Fruit fly (Drosophila melanogaster): ENCODE data around the gene zfh2.

zfh2 gene

dm6 chr4:501479-501993 lies at the start of gene zfh2:
zfh2 (plus strand) TSS chr4:501810.
- TF ChIP-seq CG6792 (GFP tag; optimal IDR thresholded peaks at IDR 0.05), result no peak
- no peak for TF ChIP-seq CG6163 (GFP tag; IDR thresholded peaks at IDR 0.05)
- TF ChIP-seq eg (GFP tag; IDR thresholded peaks at IDR 0.05), result no peak
- no peak for TF ChIP-seq cyc (GFP tag; optimal IDR thresholded peaks at IDR 0.05)
- TF ChIP-seq Ets96B (tag; optimal IDR thresholded peaks at IDR 0.05), result no peak
- peak; percentile 78 for TF ChIP-seq Eip78C (GFP tag)
- no peak for TF ChIP-seq Hr39 (GFP tag; optimal IDR thresholded peaks at IDR 0.05)
- TF ChIP-seq CG11762 (GFP tag; optimal IDR thresholded peaks at IDR 0.05; ENCODE audit: insufficient read depth), result no peak
- TF ChIP-seq spab (GFP tag; optimal IDR thresholded peaks at IDR 0.05), result no peak
- TF ChIP-seq CG9139 (GFP tag; optimal IDR thresholded peaks at IDR 0.05), result peak; percentile 58
- no peak for TF ChIP-seq CG8119 (GFP tag; IDR thresholded peaks at IDR 0.05)
- TF ChIP-seq Hr4 (GFP tag; optimal IDR thresholded peaks at IDR 0.05), result no peak
- TF ChIP-seq Met (GFP tag; optimal IDR thresholded peaks at IDR 0.05), result no peak
- no peak for TF ChIP-seq Gug (GFP tag; IDR thresholded peaks at IDR 0.05)
- TF ChIP-seq CG8632 (GFP tag; optimal IDR thresholded peaks at IDR 0.05), result no peak
- no peak for TF ChIP-seq CG15336 (GFP tag; IDR thresholded peaks at IDR 0.05)
- no peak for TF ChIP-seq CG4318 (GFP tag; optimal IDR thresholded peaks at IDR 0.05)
- TF ChIP-seq CG32006 (GFP tag; optimal IDR thresholded peaks at IDR 0.05), result no peak
- TF ChIP-seq vri (GFP tag; optimal IDR thresholded peaks at IDR 0.05), result no peak
- TF ChIP-seq pdm3 (GFP tag; optimal IDR thresholded peaks at IDR 0.05), result peak; percentile 29
- TF ChIP-seq OdsH (GFP tag; optimal IDR thresholded peaks at IDR 0.05), result no peak
- TF ChIP-seq Lpt (GFP tag; optimal IDR thresholded peaks at IDR 0.05), result peak; percentile 16
- no peak for TF ChIP-seq CG6276 (GFP tag; optimal IDR thresholded peaks at IDR 0.05)
- TF ChIP-seq lz (GFP tag; optimal IDR thresholded peaks at IDR 0.05), result no peak
- no peak for TF ChIP-seq Sox15 (GFP tag; optimal IDR thresholded peaks at IDR 0.05)
- no peak for TF ChIP-seq CG11902 (GFP tag; optimal IDR thresholded peaks at IDR 0.05)
- TF ChIP-seq Eip93F (GFP tag; optimal IDR thresholded peaks at IDR 0.05), result no peak
- TF ChIP-seq CG10631 (GFP tag; optimal IDR thresholded peaks at IDR 0.05), result no peak
- TF ChIP-seq fd85E (GFP tag; optimal IDR thresholded peaks at IDR 0.05), result no peak
- TF ChIP-seq CG6808 (GFP tag; optimal IDR thresholded peaks at IDR 0.05), result peak; percentile 2
- TF ChIP-seq dsx (GFP tag; optimal IDR thresholded peaks at IDR 0.05; ENCODE audit: poor library complexity, severe bottlenecking), result no peak
- no peak for TF ChIP-seq CG3032 (tag; optimal IDR thresholded peaks at IDR 0.05)
- no peak for TF ChIP-seq CG11294 (GFP tag; IDR thresholded peaks at IDR 0.05)
- TF ChIP-seq Blimp-1 (GFP tag; optimal IDR thresholded peaks at IDR 0.05), result no peak
- TF ChIP-seq svp (GFP tag), result no peak
- TF ChIP-seq CG1621 (tag; optimal IDR thresholded peaks at IDR 0.05), result peak; percentile 88
- no peak for TF ChIP-seq fd59A (GFP tag; optimal IDR thresholded peaks at IDR 0.05)
- TF ChIP-seq ss (GFP tag; optimal IDR thresholded peaks at IDR 0.05), result peak in 1 of 2 experiments; percentile 78
- no peak for TF ChIP-seq CG3919 (GFP tag; optimal IDR thresholded peaks at IDR 0.05)
- peak; percentile 14 for TF ChIP-seq esn (GFP tag; optimal IDR thresholded peaks at IDR 0.05)
- TF ChIP-seq CG7368 (GFP tag; optimal IDR thresholded peaks at IDR 0.05), result no peak
- peak; percentile 34 for TF ChIP-seq CG6854 (GFP tag; optimal IDR thresholded peaks at IDR 0.05)
- no peak for TF ChIP-seq dac (GFP tag; optimal IDR thresholded peaks at IDR 0.05)
- TF ChIP-seq CG10669 (GFP tag; optimal IDR thresholded peaks at IDR 0.05), result peak; percentile 3
- TF ChIP-seq fkh (GFP tag; optimal IDR thresholded peaks at IDR 0.05), result peak; percentile 81
- no peak for TF ChIP-seq achi (GFP tag; optimal IDR thresholded peaks at IDR 0.05)
- no peak for TF ChIP-seq topi (GFP tag; optimal IDR thresholded peaks at IDR 0.05)
- TF ChIP-seq CG31627 (GFP tag; optimal IDR thresholded peaks at IDR 0.05), result no peak
- TF ChIP-seq CG8319 (GFP tag; optimal IDR thresholded peaks at IDR 0.05), result no peak
- no peak for TF ChIP-seq Sox14 (GFP tag; optimal IDR thresholded peaks at IDR 0.05)
- no peak for TF ChIP-seq Eip75B (GFP tag; optimal IDR thresholded peaks at IDR 0.05)
- peak; percentile 39 for TF ChIP-seq Sox102F (GFP tag; optimal IDR thresholded peaks at IDR 0.05)

All from whole organism, prepupa.